Worm (Caenorhabditis elegans): Measurements from ENCODE around the gene cutl-17.

The cutl-17 gene

ce11 chrIV:9444417-9445026 lies 12.8 kb downstream of the cutl-17 start (continued):
- peak; percentile 69 for TF ChIP-seq ztf-18 (tag; optimal IDR thresholded peaks at IDR 0.05)
- TF ChIP-seq bed-1 (GFP tag; IDR thresholded peaks at IDR 0.05) = no peak
- peak; percentile 84 for TF ChIP-seq ceh-100 (GFP tag; IDR thresholded peaks at IDR 0.05)
- TF ChIP-seq Y79H2A.3 (GFP tag; conservative IDR thresholded peaks at IDR 0.05) = peak; percentile 37; the same call in 1 of the 2 replicates
- peak; percentile 77 for TF ChIP-seq let-526 (GFP tag; IDR thresholded peaks at IDR 0.05)
- TF ChIP-seq ztf-28 (GFP tag; IDR thresholded peaks at IDR 0.05) = 0 out of 2 replicates have a peak, but pooled peaks have one; percentile 66
- peak; percentile 58 for TF ChIP-seq B0035.1 (tag; optimal IDR thresholded peaks at IDR 0.05)
- peak; percentile 61 for TF ChIP-seq sptf-2 (GFP tag; optimal IDR thresholded peaks at IDR 0.05)
- peak; percentile 43 for TF ChIP-seq F22D6.2 (tag; optimal IDR thresholded peaks at IDR 0.05)
- no peak for TF ChIP-seq nhr-179 (tag; optimal IDR thresholded peaks at IDR 0.05)
- peak; percentile 85 for TF ChIP-seq rcor-1 (GFP tag; IDR thresholded peaks at IDR 0.05)
- 0 out of 2 replicates have a peak, but pooled peaks have one; percentile 14 for TF ChIP-seq ceh-58 (GFP tag; IDR thresholded peaks at IDR 0.05)
- TF ChIP-seq F49E8.2 (tag; optimal IDR thresholded peaks at IDR 0.05; ENCODE audit: insufficient read depth) = peak; percentile 90
- no peak for TF ChIP-seq fkh-3 (tag; optimal IDR thresholded peaks at IDR 0.05)
- peak; percentile 74 for TF ChIP-seq hmg-20 (GFP tag; IDR thresholded peaks at IDR 0.05)
- 0 out of 2 replicates have a peak, but pooled peaks have one; percentile 63 for TF ChIP-seq Y56A3A.18 (GFP tag; IDR thresholded peaks at IDR 0.05)
- TF ChIP-seq efl-1 (GFP tag; optimal IDR thresholded peaks at IDR 0.05) = peak; percentile 47
- TF ChIP-seq D2030.7 (GFP tag; IDR thresholded peaks at IDR 0.05) = peak; percentile 96
- TF ChIP-seq sea-2 (GFP tag; IDR thresholded peaks at IDR 0.05) = no peak
- peak; percentile 57; the same call in 1 of the 2 replicates for TF ChIP-seq lin-26 (GFP tag; IDR thresholded peaks at IDR 0.05)
- TF ChIP-seq snpc-4 (GFP tag; optimal IDR thresholded peaks at IDR 0.05) = peak; percentile 98
- peak; percentile 99 for TF ChIP-seq snpc-4 (tag; optimal IDR thresholded peaks at IDR 0.05)
- peak; percentile 91 for TF ChIP-seq snpc-1.3 (tag; optimal IDR thresholded peaks at IDR 0.05; ENCODE audit: insufficient read depth)
- 0 out of 2 replicates have a peak, but pooled peaks have one; percentile 16 for TF ChIP-seq egl-18 (GFP tag; IDR thresholded peaks at IDR 0.05)
- peak; percentile 90 for TF ChIP-seq mcd-1 (GFP tag; IDR thresholded peaks at IDR 0.05)
- TF ChIP-seq dpff-1 (tag; optimal IDR thresholded peaks at IDR 0.05) = peak; percentile 22
- TF ChIP-seq F10E7.11 (tag; optimal IDR thresholded peaks at IDR 0.05) = no peak
- TF ChIP-seq unc-130 (GFP tag; optimal IDR thresholded peaks at IDR 0.05) = peak; percentile 48
- TF ChIP-seq attf-6 (GFP tag; IDR thresholded peaks at IDR 0.05) = peak; percentile 91
- TF ChIP-seq Y95B8A.8 (GFP tag; IDR thresholded peaks at IDR 0.05) = peak; percentile 75; the same call in 1 of the 2 replicates
- 0 out of 2 replicates have a peak, but pooled peaks have one; percentile 22 for TF ChIP-seq cebp-2 (GFP tag; IDR thresholded peaks at IDR 0.05)
- no peak for TF ChIP-seq lsy-27 (tag; optimal IDR thresholded peaks at IDR 0.05; ENCODE audit: borderline replicate concordance, insufficient read depth)
- TF ChIP-seq nhr-80 (tag; optimal IDR thresholded peaks at IDR 0.05) = peak; percentile 85
- peak; percentile 95 for TF ChIP-seq B0336.3 (GFP tag; IDR thresholded peaks at IDR 0.05)
- peak; percentile 78 for TF ChIP-seq egrh-3 (GFP tag; IDR thresholded peaks at IDR 0.05)
- TF ChIP-seq cebp-1 (GFP tag; IDR thresholded peaks at IDR 0.05) = no peak
- peak; percentile 85 for TF ChIP-seq cebp-1 (tag; optimal IDR thresholded peaks at IDR 0.05)
- peak; percentile 80 for TF ChIP-seq ztf-3 (GFP tag; optimal IDR thresholded peaks at IDR 0.05)
- peak; percentile 49 for TF ChIP-seq madf-8 (GFP tag; conservative IDR thresholded peaks at IDR 0.05)
- TF ChIP-seq madf-3 (GFP tag; IDR thresholded peaks at IDR 0.05) = 0 out of 2 replicates have a peak, but pooled peaks have one; percentile 11
- peak; percentile 71 for TF ChIP-seq F33H1.4 (GFP tag; IDR thresholded peaks at IDR 0.05)
- peak; percentile 81 for TF ChIP-seq tbp1 (GFP tag; optimal IDR thresholded peaks at IDR 0.05)
- TF ChIP-seq F37B4.10 (GFP tag; IDR thresholded peaks at IDR 0.05) = no peak
- TF ChIP-seq lin-40 (tag; optimal IDR thresholded peaks at IDR 0.05) = peak; percentile 93
- peak; percentile 45 for TF ChIP-seq athp-1 (tag; optimal IDR thresholded peaks at IDR 0.05)
- peak; percentile 97 for TF ChIP-seq snpc-1.1 (tag; optimal IDR thresholded peaks at IDR 0.05; ENCODE audit: insufficient read depth)
- peak; percentile 95 for TF ChIP-seq F23B12.7 (tag; optimal IDR thresholded peaks at IDR 0.05; ENCODE audit: insufficient read depth)
